Fruit fly (Drosophila melanogaster) Kc167 (cell line): Measurements from ENCODE around the gene CG7579.

ENCODE experiments used
- insv ChIP-seq: fragments of >200 bp; optimal IDR thresholded peaks from 3 replicates; lab custom pipeline; 2018; ENCODE audit warnings: missing external identifiers
- psq ChIP-seq: fragments of >200 bp; optimal IDR thresholded peaks from 2 replicates; lab custom pipeline; 2017; ENCODE audit warnings: missing external identifiers

DNA sequence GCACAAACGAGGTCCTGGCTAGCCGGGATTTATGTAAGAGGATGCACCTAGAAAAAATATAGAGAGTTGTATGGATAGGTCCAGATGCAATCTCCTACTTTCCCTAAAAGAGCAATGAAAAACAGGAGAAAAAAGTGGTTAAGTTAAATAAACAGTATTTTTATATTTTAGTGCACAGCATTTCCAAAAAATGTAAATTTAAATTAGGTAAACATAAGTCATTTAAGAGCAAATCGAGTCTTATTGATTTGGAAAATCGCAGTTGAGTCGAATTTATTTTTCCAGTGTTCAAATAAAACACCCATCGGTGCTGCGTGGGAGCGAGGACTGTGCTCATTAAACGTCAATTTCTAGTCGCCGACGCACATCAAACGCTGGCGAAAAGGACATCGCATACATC is 17.5 kb downstream of the CG7579 start:
- TF ChIP-seq psq (lab: Kevin White, UChicago) (no peak), insv (lab: Kevin White, UChicago) (no peak)
